Worm (Caenorhabditis elegans): ENCODE results near the gene clc-18.

ce11 chrV:4131471-4131939 is 21.7 kb upstream of the clc-18 start, which contains the start of gene nhr-57:
- no peak for TF ChIP-seq ztf-11 (tag; optimal IDR thresholded peaks at IDR 0.05)
- TF ChIP-seq egl-27 (tag; optimal IDR thresholded peaks at IDR 0.05) = no peak
- no peak for TF ChIP-seq fkh-2 (tag; optimal IDR thresholded peaks at IDR 0.05)
- TF ChIP-seq nhr-28 (tag; optimal IDR thresholded peaks at IDR 0.05) = no peak
- TF ChIP-seq nhr-11 (tag; optimal IDR thresholded peaks at IDR 0.05) = no peak
- no peak for TF ChIP-seq nhr-77 (tag; optimal IDR thresholded peaks at IDR 0.05)
- TF ChIP-seq unc-39 (tag; optimal IDR thresholded peaks at IDR 0.05) = no peak
- TF ChIP-seq ceh-82 (tag; optimal IDR thresholded peaks at IDR 0.05) = no peak
- TF ChIP-seq snpc-4 (tag; optimal IDR thresholded peaks at IDR 0.05) = no peak
- no peak for TF ChIP-seq fos-1 (tag; optimal IDR thresholded peaks at IDR 0.05)
- TF ChIP-seq tbx-2 (tag; optimal IDR thresholded peaks at IDR 0.05) = no peak
- no peak for TF ChIP-seq nhr-12 (tag; optimal IDR thresholded peaks at IDR 0.05)
- TF ChIP-seq fkh-10 (GFP tag; optimal IDR thresholded peaks at IDR 0.05) = no peak
- no peak for TF ChIP-seq nhr-76 (tag; optimal IDR thresholded peaks at IDR 0.05)
